Fruit fly (Drosophila melanogaster) whole organism, embryonic: Measurements from ENCODE around the gene CG17028.

Experiments
- Ada2b ChIP-seq: fragments of 200-800 bp; sonication (Bioruptor generic); IDR thresholded peaks from 2 replicates; pipeline ENCODE4 v1.3.6; 2022; ENCODE audit warnings: missing biosample characterization, missing genetic modification characterization
- Bgb ChIP-seq: fragments of 200-800 bp; sonication (Bioruptor generic); IDR thresholded peaks from 2 replicates; pipeline ENCODE4 v1.3.6; 2022; ENCODE audit warnings: missing biosample characterization, missing genetic modification characterization; ENCODE audit not compliant: partially characterized antibody
- CG10979 ChIP-seq: fragments of 200-800 bp; sonication (Bioruptor generic); optimal IDR thresholded peaks from 2 replicates; lab custom pipeline; 2018; ENCODE audit warnings: missing biosample characterization, mild to moderate bottlenecking, missing genetic modification characterization, moderate library complexity
- CG12391 ChIP-seq: fragments of 200-800 bp; sonication (Bioruptor generic); optimal IDR thresholded peaks from 3 replicates; lab custom pipeline; 2018; ENCODE audit warnings: missing biosample characterization, mild to moderate bottlenecking, missing genetic modification characterization, moderate library complexity
- CG15514 ChIP-seq: fragments of 200-800 bp; sonication (Bioruptor generic); optimal IDR thresholded peaks from 3 replicates; lab custom pipeline; 2017; ENCODE audit warnings: missing biosample characterization, missing genetic modification characterization, mild to moderate bottlenecking, moderate library complexity, missing genetic modification reagents
- CG16779 ChIP-seq: fragments of 200-800 bp; sonication (Bioruptor generic); IDR thresholded peaks from 2 replicates; pipeline ENCODE4 v1.3.6; 2022; ENCODE audit warnings: missing biosample characterization, missing genetic modification characterization
- CG17912 ChIP-seq: fragments of 200-800 bp; sonication (Bioruptor generic); optimal IDR thresholded peaks from 2 replicates; lab custom pipeline; 2018; ENCODE audit warnings: missing biosample characterization, mild to moderate bottlenecking, missing genetic modification characterization
- CG2678 ChIP-seq: fragments of 200-800 bp; sonication (Bioruptor generic); optimal IDR thresholded peaks from 3 replicates; lab custom pipeline; 2019; ENCODE audit warnings: missing biosample characterization, mild to moderate bottlenecking, missing genetic modification characterization, moderate library complexity
- CG32532 ChIP-seq: fragments of 200-800 bp; sonication (Bioruptor generic); IDR thresholded peaks from 2 replicates; pipeline ENCODE4 v1.3.6; 2022; ENCODE audit warnings: missing biosample characterization, missing genetic modification characterization
- CG3407 ChIP-seq: fragments of 200-800 bp; sonication (Bioruptor generic); optimal IDR thresholded peaks from 2 replicates; lab custom pipeline; 2018; ENCODE audit warnings: missing biosample characterization, mild to moderate bottlenecking, missing genetic modification characterization
- CG34376 ChIP-seq: fragments of 200-800 bp; sonication (Bioruptor generic); optimal IDR thresholded peaks from 2 replicates; lab custom pipeline; 2018; ENCODE audit warnings: missing biosample characterization, mild to moderate bottlenecking, missing genetic modification characterization
- CG4328 ChIP-seq: fragments of 200-800 bp; sonication (Bioruptor generic); optimal IDR thresholded peaks from 3 replicates; lab custom pipeline; 2017; ENCODE audit warnings: missing biosample characterization, missing genetic modification reagents, missing genetic modification characterization
- CG4360 ChIP-seq: fragments of 200-800 bp; sonication (Bioruptor generic); IDR thresholded peaks from 2 replicates; pipeline ENCODE4 v1.3.6; 2022; ENCODE audit warnings: missing biosample characterization, missing genetic modification characterization
- CG6175 ChIP-seq: fragments of 200-800 bp; sonication (Bioruptor generic); IDR thresholded peaks from 3 replicates; pipeline ENCODE4 v1.3.6; 2022; ENCODE audit warnings: missing biosample characterization, missing genetic modification characterization
- CG6689 ChIP-seq: fragments of 200-800 bp; sonication (Bioruptor generic); IDR thresholded peaks from 2 replicates; pipeline ENCODE4 v1.3.6; 2022; ENCODE audit warnings: missing biosample characterization, missing genetic modification characterization
- CG6854 ChIP-seq: fragments of 200-800 bp; sonication (Bioruptor generic); optimal IDR thresholded peaks from 3 replicates; lab custom pipeline; 2017; ENCODE audit warnings: missing biosample characterization, mild to moderate bottlenecking, missing genetic modification characterization
- CG7928 ChIP-seq: fragments of 200-800 bp; sonication (Bioruptor generic); optimal IDR thresholded peaks from 2 replicates; lab custom pipeline; 2017; ENCODE audit warnings: missing biosample characterization, mild to moderate bottlenecking, missing genetic modification characterization
- D19A ChIP-seq: fragments of 200-800 bp; optimal IDR thresholded peaks from 3 replicates; lab custom pipeline; 2019; ENCODE audit warnings: missing biosample characterization, mild to moderate bottlenecking, missing genetic modification characterization, moderate library complexity
- Ets65A ChIP-seq: fragments of 200-800 bp; sonication (Bioruptor generic); peaks from one replicate; lab custom pipeline; 2016; ENCODE audit warnings: missing biosample characterization, missing genetic modification characterization
- HmgZ ChIP-seq: fragments of 200-800 bp; sonication (Bioruptor generic); optimal IDR thresholded peaks from 2 replicates; lab custom pipeline; 2018; ENCODE audit warnings: missing biosample characterization, mild to moderate bottlenecking, missing genetic modification characterization
- Med ChIP-seq: fragments of 200-800 bp; sonication (Bioruptor generic); peaks from one replicate; lab custom pipeline; 2016; ENCODE audit warnings: missing biosample characterization, missing genetic modification characterization, mild to moderate bottlenecking, inconsistent platforms, moderate library complexity
- Meics ChIP-seq: fragments of 200-800 bp; sonication (Bioruptor generic); optimal IDR thresholded peaks from 2 replicates; lab custom pipeline; 2017; ENCODE audit warnings: missing biosample characterization, mild to moderate bottlenecking, missing genetic modification characterization
- Sox100B ChIP-seq: fragments of 200-800 bp; sonication (Bioruptor generic); optimal IDR thresholded peaks from 3 replicates; lab custom pipeline; 2018; ENCODE audit warnings: missing biosample characterization, mild to moderate bottlenecking, missing genetic modification characterization
- Ssrp ChIP-seq: fragments of 200-800 bp; sonication (Bioruptor generic); optimal IDR thresholded peaks from 2 replicates; lab custom pipeline; 2018; ENCODE audit warnings: missing biosample characterization, mild to moderate bottlenecking, missing genetic modification characterization, moderate library complexity
- Taf1 ChIP-seq: fragments of 200-800 bp; sonication (Bioruptor generic); IDR thresholded peaks from 2 replicates; pipeline ENCODE4 v1.3.6; 2022; ENCODE audit warnings: missing biosample characterization, missing genetic modification characterization
- Vsx1 ChIP-seq: fragments of 200-800 bp; sonication (Bioruptor generic); optimal IDR thresholded peaks from 2 replicates; lab custom pipeline; 2017; ENCODE audit warnings: missing biosample characterization, mild to moderate bottlenecking, missing genetic modification characterization, missing genetic modification reagents
- bowl ChIP-seq: fragments of 200-800 bp; sonication (Bioruptor generic); IDR thresholded peaks from 2 replicates; pipeline ENCODE4 v1.3.6; 2022; ENCODE audit warnings: missing biosample characterization, missing genetic modification characterization
- da ChIP-seq: fragments of 200-800 bp; sonication (Bioruptor generic); optimal IDR thresholded peaks from 2 replicates; lab custom pipeline; 2016; ENCODE audit warnings: missing biosample characterization, missing genetic modification characterization
- ftz-f1 ChIP-seq: fragments of 200-800 bp; sonication (Bioruptor generic); optimal IDR thresholded peaks from 2 replicates; lab custom pipeline; 2016; ENCODE audit warnings: missing biosample characterization, missing genetic modification characterization
- gfzf ChIP-seq: fragments of 200-800 bp; sonication (Bioruptor generic); optimal IDR thresholded peaks from 2 replicates; lab custom pipeline; 2016; ENCODE audit warnings: missing biosample characterization, mild to moderate bottlenecking, missing genetic modification characterization, moderate library complexity
- gsb-n ChIP-seq: fragments of 200-800 bp; sonication (Bioruptor generic); optimal IDR thresholded peaks from 3 replicates; lab custom pipeline; 2018; ENCODE audit warnings: missing biosample characterization, mild to moderate bottlenecking, missing genetic modification characterization
- knrl ChIP-seq: fragments of 200-800 bp; sonication (Bioruptor generic); IDR thresholded peaks from 3 replicates; pipeline ENCODE4 v1.3.6; 2022; ENCODE audit warnings: missing biosample characterization, missing genetic modification characterization; ENCODE audit not compliant: partially characterized antibody
- lov ChIP-seq, 2 experiments: fragments of 200-800 bp in 1 of 2; fragments of >200 bp in 1 of 2; sonication (Bioruptor generic) in 1 of 2; IDR thresholded peaks in 1 of 2; optimal IDR thresholded peaks in 1 of 2; 2 replicates in 1 of 2; 3 replicates in 1 of 2; pipeline versions ENCODE4 v1.3.6 to Lab custom; 2017 to 2022; ENCODE audit warnings: missing biosample characterization in 1 of 2, missing genetic modification characterization in 1 of 2
- mirr ChIP-seq: fragments of 200-800 bp; sonication (Bioruptor generic); optimal IDR thresholded peaks from 3 replicates; lab custom pipeline; 2018; ENCODE audit warnings: missing biosample characterization, mild to moderate bottlenecking, missing genetic modification characterization
- nerfin-1 ChIP-seq: fragments of 200-800 bp; sonication (Bioruptor generic); optimal IDR thresholded peaks from 3 replicates; lab custom pipeline; 2019; ENCODE audit warnings: missing biosample characterization, mild to moderate bottlenecking, missing genetic modification characterization, moderate library complexity
- nmo ChIP-seq: fragments of 200-800 bp; sonication (Bioruptor generic); optimal IDR thresholded peaks from 2 replicates; lab custom pipeline; 2018; ENCODE audit warnings: missing biosample characterization, mild to moderate bottlenecking, missing genetic modification characterization, moderate library complexity
- pros ChIP-seq: fragments of 200-800 bp; sonication (Bioruptor generic); optimal IDR thresholded peaks from 3 replicates; lab custom pipeline; 2019; ENCODE audit warnings: missing biosample characterization, mild to moderate bottlenecking, missing genetic modification characterization, moderate library complexity
- repo ChIP-seq: fragments of 200-800 bp; sonication (Bioruptor generic); optimal IDR thresholded peaks from 2 replicates; lab custom pipeline; 2016; ENCODE audit warnings: missing biosample characterization, missing genetic modification characterization
- sug ChIP-seq: fragments of 200-800 bp; optimal IDR thresholded peaks from 2 replicates; lab custom pipeline; 2019; ENCODE audit warnings: missing biosample characterization, mild to moderate bottlenecking, missing genetic modification characterization, moderate library complexity
- tio ChIP-seq: fragments of 200-800 bp; sonication (Bioruptor generic); optimal IDR thresholded peaks from 2 replicates; lab custom pipeline; 2017; ENCODE audit warnings: missing biosample characterization, missing genetic modification characterization, inconsistent platforms
- usp ChIP-seq: fragments of >200 bp; optimal IDR thresholded peaks from 2 replicates; lab custom pipeline; 2017; ENCODE audit warnings: missing biosample characterization, missing genetic modification characterization
- vvl ChIP-seq: fragments of 200-800 bp; sonication (Bioruptor generic); IDR thresholded peaks from 2 replicates; pipeline ENCODE4 v1.3.6; 2022; ENCODE audit warnings: missing biosample characterization, missing genetic modification characterization

Gene CG17028

DNA sequence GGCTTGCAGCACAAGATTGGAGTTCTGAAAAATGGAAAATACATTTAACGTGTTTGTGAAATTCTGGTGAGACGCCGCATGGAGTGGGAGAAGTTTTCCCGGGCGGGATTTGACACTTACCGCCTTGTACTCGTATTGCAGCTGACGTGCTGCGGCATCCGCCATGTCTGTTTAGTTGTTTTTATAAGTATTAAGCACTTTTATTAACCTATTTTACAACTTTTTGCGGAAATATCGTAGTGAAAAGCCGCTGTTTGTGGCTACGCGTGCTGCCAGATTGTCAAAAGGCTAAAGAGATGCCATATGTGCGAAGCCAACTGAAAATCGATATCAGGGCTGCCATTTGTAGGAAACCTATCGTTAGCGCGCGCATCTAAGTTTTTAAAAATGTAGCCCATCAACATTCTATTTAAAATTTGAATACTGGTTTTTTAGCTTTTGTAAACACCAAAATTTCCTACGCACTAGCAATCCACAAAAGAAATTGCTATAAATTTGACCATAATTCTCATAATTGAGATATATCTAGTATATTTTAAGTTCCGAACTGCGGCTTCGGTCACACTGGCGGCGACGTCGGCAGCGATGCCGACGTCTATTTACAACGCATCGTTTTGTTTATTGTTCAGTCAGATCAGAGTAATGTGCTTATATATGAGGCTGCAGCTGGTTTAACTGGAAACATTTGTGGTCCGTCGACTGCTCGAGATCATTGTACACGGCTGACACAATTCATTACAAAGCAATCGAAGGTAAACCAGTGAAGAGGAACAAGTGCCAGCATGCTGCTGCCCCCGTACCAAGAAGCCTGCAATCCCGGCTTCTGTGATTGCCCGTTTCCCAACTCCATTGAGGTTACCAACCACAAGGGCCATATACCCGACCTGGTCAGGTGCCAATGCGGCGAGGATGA is 10.5 kb upstream of the CG17028 start, which contains the start of the genes Brr2 and CG10516 (continued):
- no peak for TF ChIP-seq Ssrp (tag; lab: Kevin White, UChicago)
- no peak for TF ChIP-seq da
- TF ChIP-seq Ada2b (GFP tag; lab: Robert Waterston, UW) = no peak
- TF ChIP-seq nerfin-1 (tag; lab: Kevin White, UChicago) = peak; percentile 19
- TF ChIP-seq CG4328 (GFP tag; lab: Kevin White, UChicago) = no peak

DNA sequence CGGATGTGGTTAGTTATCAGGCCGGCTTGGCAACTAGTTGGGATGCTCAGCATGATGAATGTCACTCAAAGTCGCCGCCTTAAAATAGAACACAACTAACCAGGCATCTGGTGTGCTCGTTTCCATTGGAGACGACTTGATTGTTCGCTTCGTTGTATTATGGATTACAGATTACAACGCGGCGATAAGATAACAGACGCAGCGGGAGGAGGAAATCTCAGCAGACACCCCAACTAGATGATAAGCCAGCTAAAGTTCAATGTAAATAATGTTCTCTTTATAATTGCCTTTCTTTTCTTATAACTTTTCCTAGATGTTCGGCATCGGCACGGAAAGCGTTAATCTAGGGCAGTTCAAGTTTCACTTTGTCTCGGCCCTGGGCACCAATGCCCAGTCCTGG is 9.6 kb upstream of the CG17028 start:
- TF ChIP-seq gsb-n (tag; lab: Kevin White, UChicago) (no peak), sug (tag; lab: Kevin White, UChicago) (peak; percentile 59), knrl (GFP tag; lab: Robert Waterston, UW) (no peak), HmgZ (tag; lab: Kevin White, UChicago) (no peak), pros (peak; percentile 23), CG34376 (GFP tag; lab: Kevin White, UChicago) (peak; percentile 51), mirr (GFP tag; lab: Kevin White, UChicago) (peak; percentile 1)

DNA sequence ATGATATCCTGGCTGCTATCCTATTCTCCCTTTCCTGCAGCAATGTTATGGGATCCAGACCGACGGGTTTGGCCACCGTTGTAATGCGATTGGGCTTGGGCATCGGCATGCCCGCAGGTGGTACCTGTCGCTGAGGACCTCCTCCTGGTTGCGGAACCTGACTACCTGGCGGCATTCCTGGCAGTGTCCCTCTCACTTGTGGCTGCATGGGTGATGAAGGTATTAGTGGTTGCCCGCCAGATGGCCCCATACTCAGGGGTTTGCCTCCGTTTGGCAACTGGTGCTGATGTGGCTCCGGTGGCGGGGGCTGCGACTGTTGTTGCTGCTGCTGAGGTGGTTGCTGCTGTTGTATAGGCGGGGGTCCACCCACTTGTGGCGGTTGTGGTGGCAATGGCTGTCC is 4.2 kb upstream of the CG17028 start:
- TF ChIP-seq Vsx1 = no peak
- peak; percentile 90 for TF ChIP-seq Ets65A (GFP tag; lab: Kevin White, UChicago)
- no peak for TF ChIP-seq CG3407 (GFP tag; lab: Kevin White, UChicago)
- 0 out of 2 replicates have a peak, but pooled peaks have one; percentile 28 for TF ChIP-seq CG16779 (GFP tag; lab: Robert Waterston, UW)
- TF ChIP-seq Med (GFP tag; lab: Kevin White, UChicago) = peak; percentile 12
- TF ChIP-seq, all 482 proteins: peak for 3

DNA sequence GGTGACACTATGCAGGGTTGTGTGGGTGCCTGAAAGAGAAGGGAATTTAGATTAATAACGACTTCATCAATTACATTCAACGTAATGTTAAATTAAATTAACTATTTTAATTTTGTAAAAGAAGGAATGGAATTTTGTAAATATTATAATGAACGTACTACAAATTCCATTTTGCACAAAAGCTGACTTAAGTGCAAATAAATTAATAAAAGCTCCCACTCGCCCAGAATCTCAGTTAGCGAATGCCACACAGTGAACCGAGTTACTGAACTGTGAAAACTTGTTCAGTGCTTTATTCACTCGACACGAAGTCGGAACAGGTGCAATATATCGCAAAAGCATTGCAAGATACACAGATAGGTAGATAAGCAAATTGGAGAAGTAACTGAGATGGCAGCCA is 3.3 kb upstream of the CG17028 start, which contains the start of gene CG17026:
CG17026 (plus strand) TSS at position 301 of the 400 bp plus-strand sequence.
- no peak for TF ChIP-seq gfzf
- no peak for TF ChIP-seq tio (GFP tag; lab: Kevin White, UChicago)

DNA sequence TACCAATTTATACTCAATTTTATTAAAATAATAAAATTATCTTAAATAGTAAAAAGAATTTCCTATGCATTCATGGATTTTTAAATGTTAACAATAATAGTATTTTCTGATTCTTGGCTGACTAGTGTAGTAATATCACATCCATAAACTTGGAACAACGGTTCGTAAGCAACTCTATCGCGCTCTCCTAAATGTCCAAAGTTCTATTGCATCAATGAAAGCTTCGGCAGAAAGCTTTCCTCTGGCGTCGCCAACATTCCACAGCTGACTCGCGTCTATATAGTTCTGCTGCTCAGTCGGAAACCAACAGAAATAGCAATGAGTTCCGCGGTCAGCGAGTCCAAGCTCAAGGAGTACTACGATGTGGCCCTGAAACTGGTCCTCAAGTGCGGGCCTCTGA is 1.6 kb upstream of the CG17028 start, which contains the start of gene CG17029:
CG17029 (plus strand) TSS at position 113 of the 400 bp plus-strand sequence.
- TF ChIP-seq D19A (no peak), CG17912 (GFP tag; lab: Kevin White, UChicago) (no peak), CG15514 (GFP tag; lab: Kevin White, UChicago) (peak; percentile 24), bowl (GFP tag; lab: Robert Waterston, UW) (no peak), usp (GFP tag; lab: Kevin White, UChicago) (no peak), CG10979 (tag; lab: Kevin White, UChicago) (no peak), CG4360 (no peak), CG6689 (GFP tag; lab: Robert Waterston, UW) (no peak), CG6175 (GFP tag; lab: Robert Waterston, UW) (no peak), nmo (GFP tag; lab: Kevin White, UChicago) (no peak), CG7928 (GFP tag; lab: Kevin White, UChicago) (no peak), CG32532 (GFP tag; lab: Robert Waterston, UW) (peak; percentile 35; the same call in 1 of the 2 replicates), Meics (GFP tag; lab: Kevin White, UChicago) (peak; percentile 6), Sox100B (GFP tag; lab: Kevin White, UChicago) (no peak), Bgb (GFP tag; lab: Robert Waterston, UW) (no peak), CG6854 (GFP tag; lab: Kevin White, UChicago) (peak; percentile 44), lov (optimal IDR thresholded peaks at IDR 0.05; lab: Kevin White, UChicago) (no peak), lov (GFP tag; IDR thresholded peaks at IDR 0.05; lab: Robert Waterston, UW) (no peak), CG12391 (tag; lab: Kevin White, UChicago) (no peak), repo (GFP tag; lab: Kevin White, UChicago) (no peak), Taf1 (GFP tag; lab: Robert Waterston, UW) (no peak), CG2678 (tag; lab: Kevin White, UChicago) (peak; percentile 54), vvl (0 out of 2 replicates have a peak, but pooled peaks have one; percentile 14), ftz-f1 (GFP tag; lab: Kevin White, UChicago) (peak; percentile 55)
